Worm (Caenorhabditis elegans): ENCODE results near the gene tpi-1.

The tpi-1 gene

DNA sequence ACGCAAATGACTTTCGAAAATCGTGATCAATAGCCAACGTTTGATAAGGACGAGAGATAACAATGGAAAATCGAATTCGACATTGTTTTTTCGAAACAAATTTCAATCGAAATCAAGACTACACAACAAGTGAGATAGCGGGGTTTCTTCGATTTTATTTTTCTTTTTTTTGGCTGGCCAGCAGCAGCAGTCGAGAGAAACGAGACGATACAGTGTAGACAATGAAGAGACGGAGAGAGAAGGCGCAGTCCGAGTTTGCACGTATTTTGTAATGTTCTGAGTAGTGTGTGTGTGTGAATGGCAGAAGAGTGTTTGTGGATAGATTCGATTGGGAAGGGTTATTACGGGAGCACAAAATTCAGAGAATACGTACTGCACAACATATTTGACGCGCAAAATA lies 1.2 kb upstream of the tpi-1 start (continued):
- TF ChIP-seq hlh-30 (tag; optimal IDR thresholded peaks at IDR 0.05; ENCODE audit: insufficient read depth) (peak; percentile 40), mes-2 (tag; optimal IDR thresholded peaks at IDR 0.05; ENCODE audit: poor library complexity, severe bottlenecking) (peak; percentile 9), aly-2 (tag; optimal IDR thresholded peaks at IDR 0.05) (no peak), vab-7 (GFP tag; IDR thresholded peaks at IDR 0.05) (no peak), daf-16 (GFP tag; optimal IDR thresholded peaks at IDR 0.05) (no peak), daf-16 (tag; optimal IDR thresholded peaks at IDR 0.05) (peak; percentile 96), mxl-2 (GFP tag; conservative IDR thresholded peaks at IDR 0.05) (no peak), ceh-44 (GFP tag; IDR thresholded peaks at IDR 0.05) (no peak), cey-2 (tag; optimal IDR thresholded peaks at IDR 0.05; ENCODE audit: borderline replicate concordance, insufficient read depth) (no peak), Y48G9A.11 (GFP tag; IDR thresholded peaks at IDR 0.05) (no peak), mdt-29 (GFP tag; IDR thresholded peaks at IDR 0.05) (0 out of 2 replicates have a peak, but pooled peaks have one; percentile 27), aha-1 (tag) (peak; percentile 100), egl-27 (tag; optimal IDR thresholded peaks at IDR 0.05) (no peak), spr-1 (tag; optimal IDR thresholded peaks at IDR 0.05) (no peak), ceh-28 (tag; optimal IDR thresholded peaks at IDR 0.05) (no peak), zfp-2 (tag; optimal IDR thresholded peaks at IDR 0.05) (no peak), T26A8.4 (GFP tag; IDR thresholded peaks at IDR 0.05) (no peak), F26F4.8 (GFP tag; conservative IDR thresholded peaks at IDR 0.05) (no peak), nhr-28 (tag; optimal IDR thresholded peaks at IDR 0.05) (peak; percentile 97)

ce11 chrII:12036516-12036915 lies 2.4 kb downstream of the tpi-1 start, which contains the start of gene cyn-16:
Gene cyn-16, minus strand, starts transcription at chrII:12036742.
- no peak for TF ChIP-seq tra-1 (GFP tag; IDR thresholded peaks at IDR 0.05)
- TF ChIP-seq hlh-11 (tag; optimal IDR thresholded peaks at IDR 0.05), result no peak
- no peak for TF ChIP-seq madf-5 (GFP tag; IDR thresholded peaks at IDR 0.05)
- TF ChIP-seq daf-16 (GFP tag; optimal IDR thresholded peaks at IDR 0.05), result no peak
- TF ChIP-seq daf-16 (tag; optimal IDR thresholded peaks at IDR 0.05), result peak; percentile 1
- no peak for TF ChIP-seq mdt-29 (GFP tag; IDR thresholded peaks at IDR 0.05)
- TF ChIP-seq ama-1 (optimal IDR thresholded peaks at IDR 0.05), result peak; percentile 81
- no peak for TF ChIP-seq fos-1 (tag; optimal IDR thresholded peaks at IDR 0.05)
- no peak for TF ChIP-seq F44E2.7 (GFP tag; IDR thresholded peaks at IDR 0.05)
- no peak for TF ChIP-seq lir-3 (tag; optimal IDR thresholded peaks at IDR 0.05)
- TF ChIP-seq vab-7 (GFP tag; IDR thresholded peaks at IDR 0.05), result no peak
- TF ChIP-seq aha-1 (tag), result no peak
- TF ChIP-seq nhr-11 (tag; optimal IDR thresholded peaks at IDR 0.05), result no peak
- TF ChIP-seq F26F4.8 (GFP tag; conservative IDR thresholded peaks at IDR 0.05), result no peak
- TF ChIP-seq unc-130 (GFP tag; optimal IDR thresholded peaks at IDR 0.05), result no peak
- TF ChIP-seq ceh-28 (tag; optimal IDR thresholded peaks at IDR 0.05), result peak; percentile 69
- TF ChIP-seq attf-4 (tag; optimal IDR thresholded peaks at IDR 0.05), result no peak
- no peak for TF ChIP-seq egl-43 (GFP tag; IDR thresholded peaks at IDR 0.05)
- TF ChIP-seq duxl-1 (tag; optimal IDR thresholded peaks at IDR 0.05; ENCODE audit: poor library complexity), result no peak
- no peak for TF ChIP-seq lin-29 (GFP tag; IDR thresholded peaks at IDR 0.05)
- TF ChIP-seq zip-11 (GFP tag; IDR thresholded peaks at IDR 0.05), result no peak
- no peak for TF ChIP-seq lin-39 (tag; optimal IDR thresholded peaks at IDR 0.05)
- TF ChIP-seq lin-13 (GFP tag; optimal IDR thresholded peaks at IDR 0.05), result no peak
- no peak for TF ChIP-seq nhr-25 (tag; optimal IDR thresholded peaks at IDR 0.05; ENCODE audit: borderline replicate concordance, insufficient read depth)
- no peak for TF ChIP-seq F37D6.2 (tag; optimal IDR thresholded peaks at IDR 0.05)
- TF ChIP-seq nhr-111 (GFP tag; optimal IDR thresholded peaks at IDR 0.05), result no peak
- no peak for TF ChIP-seq nhr-28 (tag; optimal IDR thresholded peaks at IDR 0.05)

ce11 chrII:12036075-12036474 lies 2.9 kb downstream of the tpi-1 start:
- TF ChIP-seq madf-5 (GFP tag; IDR thresholded peaks at IDR 0.05), result no peak
- TF ChIP-seq madf-9 (GFP tag; conservative IDR thresholded peaks at IDR 0.05), result no peak
- TF ChIP-seq hmg-1.1 (GFP tag; IDR thresholded peaks at IDR 0.05), result no peak
- TF ChIP-seq dmd-9 (GFP tag; IDR thresholded peaks at IDR 0.05), result no peak
- no peak for TF ChIP-seq ZK337.2 (GFP tag; IDR thresholded peaks at IDR 0.05)
- no peak for TF ChIP-seq nhr-10 (tag; optimal IDR thresholded peaks at IDR 0.05)
- TF ChIP-seq hif-1 (tag; optimal IDR thresholded peaks at IDR 0.05), result no peak
- no peak for TF ChIP-seq ztf-11 (tag; optimal IDR thresholded peaks at IDR 0.05)
- TF ChIP-seq nhr-6 (tag; optimal IDR thresholded peaks at IDR 0.05), result no peak
- no peak for TF ChIP-seq nhr-48 (tag; optimal IDR thresholded peaks at IDR 0.05)
